Worm (Caenorhabditis elegans): Measurements from ENCODE around the gene tag-51.

The tag-51 gene

ce11 chrIII:845485-845884, 8.5 kb upstream of the tag-51 start, which contains the start of gene K02F3.2 (continued):
- TF ChIP-seq dve-1 (tag; optimal IDR thresholded peaks at IDR 0.05; ENCODE audit: insufficient read depth) (peak; percentile 82), tra-1 (GFP tag; IDR thresholded peaks at IDR 0.05) (no peak), T26A8.4 (GFP tag; IDR thresholded peaks at IDR 0.05) (no peak), ceh-32 (tag; optimal IDR thresholded peaks at IDR 0.05; ENCODE audit: poor library complexity) (no peak), Y48G9A.11 (GFP tag; IDR thresholded peaks at IDR 0.05) (no peak), Y5F2A.4 (GFP tag; optimal IDR thresholded peaks at IDR 0.05) (no peak), rbr-2 (tag; optimal IDR thresholded peaks at IDR 0.05) (peak; percentile 25), dmd-6 (GFP tag; IDR thresholded peaks at IDR 0.05) (peak; percentile 72), sdz-12 (GFP tag; optimal IDR thresholded peaks at IDR 0.05) (no peak), attf-4 (tag; optimal IDR thresholded peaks at IDR 0.05) (no peak), nhr-10 (tag; optimal IDR thresholded peaks at IDR 0.05) (no peak), ztf-11 (tag; optimal IDR thresholded peaks at IDR 0.05) (no peak), ceh-62 (tag; optimal IDR thresholded peaks at IDR 0.05) (no peak), spr-1 (tag; optimal IDR thresholded peaks at IDR 0.05) (no peak), lim-7 (GFP tag; IDR thresholded peaks at IDR 0.05) (no peak), unc-130 (GFP tag; optimal IDR thresholded peaks at IDR 0.05) (no peak), nhr-237 (tag; optimal IDR thresholded peaks at IDR 0.05) (no peak), ceh-28 (tag; optimal IDR thresholded peaks at IDR 0.05) (no peak), lin-1 (GFP tag; IDR thresholded peaks at IDR 0.05) (no peak), egl-43 (GFP tag; IDR thresholded peaks at IDR 0.05) (no peak), ztf-7 (tag; optimal IDR thresholded peaks at IDR 0.05) (peak; percentile 29), saeg-2 (GFP tag; IDR thresholded peaks at IDR 0.05) (no peak), R02D3.7 (tag; optimal IDR thresholded peaks at IDR 0.05) (no peak), hif-1 (tag; optimal IDR thresholded peaks at IDR 0.05) (peak in 1 of 2 experiments; percentile 47), mes-2 (tag; optimal IDR thresholded peaks at IDR 0.05; ENCODE audit: poor library complexity, severe bottlenecking) (peak; percentile 13), nhr-11 (tag; optimal IDR thresholded peaks at IDR 0.05) (peak; percentile 37), vab-7 (GFP tag; IDR thresholded peaks at IDR 0.05) (no peak), spr-3 (GFP tag; optimal IDR thresholded peaks at IDR 0.05) (no peak), ceh-82 (tag; optimal IDR thresholded peaks at IDR 0.05) (no peak), D1046.2 (GFP tag; IDR thresholded peaks at IDR 0.05) (no peak), nhr-6 (tag; optimal IDR thresholded peaks at IDR 0.05) (no peak), F37D6.2 (tag; optimal IDR thresholded peaks at IDR 0.05) (no peak), dmd-8 (GFP tag; IDR thresholded peaks at IDR 0.05) (no peak), hmg-1.1 (GFP tag; IDR thresholded peaks at IDR 0.05) (no peak), gei-8 (GFP tag; optimal IDR thresholded peaks at IDR 0.05) (no peak), mdt-29 (GFP tag; IDR thresholded peaks at IDR 0.05) (no peak), arid-1 (GFP tag; conservative IDR thresholded peaks at IDR 0.05) (no peak), snpc-1.2 (GFP tag; IDR thresholded peaks at IDR 0.05) (no peak), nhr-48 (tag; optimal IDR thresholded peaks at IDR 0.05) (peak; percentile 53), madf-5 (GFP tag; IDR thresholded peaks at IDR 0.05) (no peak), T20F7.1 (GFP tag; optimal IDR thresholded peaks at IDR 0.05) (peak; percentile 58), duxl-1 (tag; optimal IDR thresholded peaks at IDR 0.05; ENCODE audit: poor library complexity) (peak; percentile 17), nhr-42 (GFP tag; IDR thresholded peaks at IDR 0.05) (no peak), lsy-2 (tag; optimal IDR thresholded peaks at IDR 0.05) (peak; percentile 24 to 77), lin-39 (tag; optimal IDR thresholded peaks at IDR 0.05) (no peak), mep-1 (tag; optimal IDR thresholded peaks at IDR 0.05) (peak; percentile 56), dpl-1 (GFP tag; optimal IDR thresholded peaks at IDR 0.05) (peak; percentile 86), nhr-41 (GFP tag; IDR thresholded peaks at IDR 0.05) (no peak), zfp-2 (tag; optimal IDR thresholded peaks at IDR 0.05) (no peak), ctbp-1 (GFP tag; IDR thresholded peaks at IDR 0.05) (no peak), daf-19 (GFP tag; conservative IDR thresholded peaks at IDR 0.05) (no peak), F10B5.3 (tag; optimal IDR thresholded peaks at IDR 0.05) (no peak)
